Fruit fly (Drosophila melanogaster): ENCODE results near the gene AOX2.

The AOX2 gene

DNA sequence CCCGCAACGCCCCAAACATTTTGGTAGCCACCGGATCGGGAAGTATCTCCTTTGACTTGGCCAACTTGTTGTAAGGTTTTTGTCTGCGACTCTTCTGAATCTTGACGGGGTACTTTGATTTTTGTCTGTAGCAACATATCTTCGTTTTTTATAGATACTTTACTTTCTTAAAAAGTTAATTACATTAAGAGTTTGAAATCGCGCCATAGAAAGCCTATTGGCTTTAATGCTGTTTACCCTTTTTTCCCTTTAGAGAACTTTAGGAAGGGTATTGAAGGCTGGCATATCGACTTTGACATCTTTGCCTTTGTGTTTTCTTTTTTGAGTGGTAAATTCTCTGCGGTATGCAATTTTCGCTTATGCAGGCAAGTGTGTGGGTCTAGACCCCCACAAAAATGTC is 24.1 kb upstream of the AOX2 start:
- TF ChIP-seq Bdp1 (GFP tag; optimal IDR thresholded peaks at IDR 0.05), result no peak
- TF ChIP-seq Drgx (GFP tag; IDR thresholded peaks at IDR 0.05), result peak; percentile 52; the same call in 1 of the 2 replicates
- TF ChIP-seq lbe (GFP tag; optimal IDR thresholded peaks at IDR 0.05), result peak; percentile 14
- TF ChIP-seq sens (GFP tag), result peak; percentile 57

dm6 chr3R:15557308-15557707 is 15.1 kb upstream of the AOX2 start:
- TF ChIP-seq nerfin-1 (tag; optimal IDR thresholded peaks at IDR 0.05) (no peak), CG16815 (GFP tag; optimal IDR thresholded peaks at IDR 0.05) (no peak), CG12942 (GFP tag; optimal IDR thresholded peaks at IDR 0.05) (no peak)

DNA sequence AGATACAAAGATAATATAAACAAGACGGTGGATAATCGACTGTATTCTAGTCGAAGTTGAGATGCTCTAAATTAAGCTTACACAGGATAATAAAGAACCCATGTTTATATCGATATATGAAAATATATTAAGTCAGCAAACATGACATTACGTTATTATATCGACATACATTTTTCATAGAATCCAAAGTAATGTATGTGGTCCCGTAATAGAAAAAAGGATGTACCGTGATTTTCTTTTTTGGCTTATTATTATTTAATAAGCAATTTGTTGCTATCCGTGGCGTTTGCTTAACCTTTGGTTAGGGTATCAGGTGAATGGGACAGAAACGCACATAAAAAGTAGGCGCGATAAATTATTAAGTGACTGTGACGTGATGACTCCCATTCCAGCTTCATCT is 14.3 kb upstream of the AOX2 start:
- TF ChIP-seq slbo (GFP tag; IDR thresholded peaks at IDR 0.05) (no peak), Sox102F (GFP tag; optimal IDR thresholded peaks at IDR 0.05) (no peak), D19A (tag; optimal IDR thresholded peaks at IDR 0.05) (peak; percentile 46), CG2120 (GFP tag; optimal IDR thresholded peaks at IDR 0.05) (peak; percentile 37), sens (GFP tag) (peak; percentile 32), gsb-n (tag; optimal IDR thresholded peaks at IDR 0.05) (no peak)

DNA sequence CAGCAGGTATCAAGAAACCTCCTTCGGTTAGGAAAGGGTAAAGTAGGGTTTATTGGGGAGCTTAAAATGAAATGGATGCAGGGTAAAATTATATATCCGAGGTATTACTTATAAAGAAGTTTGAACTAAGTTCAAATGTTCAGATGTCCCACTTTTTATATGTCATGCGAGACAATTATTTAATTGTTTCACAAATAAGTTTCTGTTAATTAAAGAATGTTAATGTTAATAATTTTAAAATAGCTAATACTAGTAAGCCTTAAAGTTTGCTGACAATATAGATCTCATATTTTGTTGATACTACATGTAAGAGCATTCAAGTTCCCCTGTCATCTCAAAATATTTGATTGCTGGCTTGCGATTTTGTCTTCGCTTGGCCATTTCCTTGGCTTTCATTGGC is 12.5 kb upstream of the AOX2 start:
- TF ChIP-seq CG12942 (GFP tag; optimal IDR thresholded peaks at IDR 0.05) (no peak), MESR4 (GFP tag; optimal IDR thresholded peaks at IDR 0.05) (no peak), croc (GFP tag; conservative IDR thresholded peaks at IDR 0.05) (no peak)

DNA sequence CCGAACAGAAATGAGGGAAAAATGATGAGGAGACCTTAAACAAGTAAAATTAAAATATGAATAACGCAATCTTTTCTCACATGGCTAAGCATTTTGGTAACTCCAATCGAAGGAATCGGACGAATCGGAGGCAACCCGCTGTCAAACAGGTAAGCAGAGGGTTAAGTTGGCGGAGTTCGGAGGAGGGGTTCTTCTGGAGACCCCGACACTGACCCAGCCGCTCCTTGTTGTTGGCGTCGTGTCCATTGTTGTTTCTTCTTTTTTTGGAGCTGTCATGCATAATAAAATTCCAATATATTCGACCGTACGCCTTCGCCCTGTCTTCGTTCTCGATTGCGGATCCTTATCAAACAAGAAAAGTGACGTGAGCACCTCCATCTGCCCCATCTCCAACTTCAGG is 11.4 kb upstream of the AOX2 start:
- no peak for TF ChIP-seq da (GFP tag; optimal IDR thresholded peaks at IDR 0.05)
- peak; percentile 15 for TF ChIP-seq kni (GFP tag; optimal IDR thresholded peaks at IDR 0.05)

DNA sequence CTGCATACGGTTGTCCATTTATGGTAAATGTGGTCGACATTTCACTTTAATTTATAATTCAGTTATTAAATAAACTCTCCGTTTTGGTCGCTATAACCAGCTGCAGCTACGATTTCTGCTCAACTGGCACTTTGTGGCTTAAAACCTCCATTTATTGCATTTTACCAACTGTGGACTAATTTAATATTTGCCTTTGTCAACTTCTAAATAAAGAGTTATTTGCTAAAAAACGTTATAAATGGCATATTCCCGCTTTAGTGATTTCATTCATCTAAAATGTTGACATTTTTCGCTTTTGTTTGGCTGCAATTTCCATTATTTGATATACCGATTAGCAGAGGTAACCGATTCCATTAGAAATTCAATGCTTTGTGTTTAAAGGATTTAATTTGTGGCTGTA is 10.5 kb upstream of the AOX2 start, which contains the start of gene AOX4:
AOX4 (minus strand) TSS at position 101 of the 400 bp plus-strand sequence.
- TF ChIP-seq HmgZ (tag; optimal IDR thresholded peaks at IDR 0.05) (no peak), CG15514 (GFP tag; optimal IDR thresholded peaks at IDR 0.05) (no peak), CG1832 (GFP tag; optimal IDR thresholded peaks at IDR 0.05) (no peak), Spps (tag; optimal IDR thresholded peaks at IDR 0.05) (no peak), HLH54F (GFP tag; optimal IDR thresholded peaks at IDR 0.05) (no peak), CG10543 (GFP tag; optimal IDR thresholded peaks at IDR 0.05) (no peak), jumu (GFP tag; optimal IDR thresholded peaks at IDR 0.05) (no peak), GATAe (GFP tag; conservative IDR thresholded peaks at IDR 0.05) (no peak), h (optimal IDR thresholded peaks at IDR 0.05) (no peak), Dbx (GFP tag; IDR thresholded peaks at IDR 0.05) (no peak), sug (tag; optimal IDR thresholded peaks at IDR 0.05) (no peak), Max (GFP tag; optimal IDR thresholded peaks at IDR 0.05) (no peak), gcm (GFP tag; optimal IDR thresholded peaks at IDR 0.05) (no peak), kni (GFP tag; optimal IDR thresholded peaks at IDR 0.05) (no peak)

dm6 chr3R:15547827-15548517 is 5.8 kb upstream of the AOX2 start, which contains the start of gene AOX3:
Gene AOX3 (minus strand): TSS chr3R:15548188.
- TF ChIP-seq bcd (GFP tag; optimal IDR thresholded peaks at IDR 0.05) (peak; percentile 39), hb (GFP tag; IDR thresholded peaks at IDR 0.05; ENCODE audit: partially characterized antibody) (no peak), CG2875 (GFP tag; optimal IDR thresholded peaks at IDR 0.05) (no peak), CG3726 (GFP tag; IDR thresholded peaks at IDR 0.05) (no peak), sqz (GFP tag; optimal IDR thresholded peaks at IDR 0.05) (peak; percentile 37), sd (tag; optimal IDR thresholded peaks at IDR 0.05) (peak; percentile 85), en (GFP tag; optimal IDR thresholded peaks at IDR 0.05) (no peak), PHDP (tag; optimal IDR thresholded peaks at IDR 0.05) (peak; percentile 29), Pdp1 (GFP tag; optimal IDR thresholded peaks at IDR 0.05) (peak; percentile 12 to 84), CG18262 (tag; optimal IDR thresholded peaks at IDR 0.05) (no peak), Dll (GFP tag; IDR thresholded peaks at IDR 0.05; ENCODE audit: partially characterized antibody) (no peak), CG10274 (GFP tag; optimal IDR thresholded peaks at IDR 0.05) (peak; percentile 90)

Measured in whole organism, embryonic.